Worm (Caenorhabditis elegans): ENCODE measurements around the gene str-246.

DNA sequence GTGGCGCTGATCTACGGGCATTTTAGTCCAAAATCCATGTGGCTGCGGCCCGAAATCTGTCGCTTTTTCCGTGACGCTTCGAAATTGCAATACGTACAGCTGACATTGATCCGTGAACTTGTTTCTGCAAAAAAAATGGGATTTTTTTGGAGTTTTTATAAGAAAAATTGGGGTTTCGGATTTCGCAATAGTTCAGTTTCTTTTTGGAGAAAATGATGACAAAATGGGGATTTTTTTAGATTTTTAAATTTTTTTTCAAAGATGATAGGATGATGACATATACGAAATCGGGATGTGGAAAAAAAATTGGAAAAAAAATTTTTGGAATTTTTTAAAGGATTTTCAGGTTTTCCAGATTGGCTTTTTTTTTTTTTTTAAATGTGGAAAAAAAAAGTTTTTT, 23.7 kb downstream of the str-246 start:
- TF ChIP-seq F13C5.2 (tag; optimal IDR thresholded peaks at IDR 0.05) (no peak), tbx-11 (GFP tag; IDR thresholded peaks at IDR 0.05) (no peak), aly-1 (tag; optimal IDR thresholded peaks at IDR 0.05) (no peak), sea-1 (GFP tag; conservative IDR thresholded peaks at IDR 0.05) (no peak), flt-1 (GFP tag; IDR thresholded peaks at IDR 0.05) (no peak), hnd-1 (tag; optimal IDR thresholded peaks at IDR 0.05) (no peak), ama-1 (optimal IDR thresholded peaks at IDR 0.05) (no peak), hmg-4 (GFP tag; optimal IDR thresholded peaks at IDR 0.05) (no peak), B0310.2 (tag; optimal IDR thresholded peaks at IDR 0.05) (no peak)
